Worm (Caenorhabditis elegans) whole organism, early embryonic: ENCODE measurements around the gene C01C4.3.

Source experiments
- aly-1 ChIP-seq: sonication (generic microtip); optimal IDR thresholded peaks from 2 replicates; lab custom pipeline; 2016; ENCODE audit warnings: missing genetic modification characterization, missing compliant biosample characterization
- ama-1 ChIP-seq: fragments of 150-350 bp; optimal IDR thresholded peaks from 2 replicates; lab custom pipeline; 2014
- ceh-36 ChIP-seq: sonication (generic microtip); optimal IDR thresholded peaks from 2 replicates; lab custom pipeline; 2016; ENCODE audit warnings: missing genetic modification characterization, inconsistent platforms, missing compliant biosample characterization
- ets-7 ChIP-seq: sonication (generic microtip); optimal IDR thresholded peaks from 2 replicates; lab custom pipeline; 2016; ENCODE audit warnings: missing genotype, missing genetic modification characterization, missing compliant biosample characterization
- flt-1 ChIP-seq: fragments of 200-800 bp; sonication (Bioruptor generic); IDR thresholded peaks from 2 replicates; pipeline ENCODE4 v1.3.6; 2022; ENCODE audit warnings: missing genetic modification characterization, missing compliant biosample characterization
- hmbx-1 ChIP-seq: sonication (generic microtip); optimal IDR thresholded peaks from 2 replicates; lab custom pipeline; 2016; ENCODE audit warnings: mild to moderate bottlenecking, missing genetic modification characterization, missing compliant biosample characterization
- hnd-1 ChIP-seq: sonication (generic microtip); optimal IDR thresholded peaks from 2 replicates; lab custom pipeline; 2016; ENCODE audit warnings: missing genetic modification characterization, missing compliant biosample characterization
- pes-1 ChIP-seq: fragments of 200-800 bp; sonication (Bioruptor generic); IDR thresholded peaks from 2 replicates; pipeline ENCODE4 v1.3.6; 2022; ENCODE audit warnings: missing genetic modification reagents, missing genetic modification characterization, missing compliant biosample characterization
- sea-1 ChIP-seq: fragments of 200-800 bp; sonication (Bioruptor generic); conservative IDR thresholded peaks from 2 replicates; pipeline ENCODE4 v1.3.6; 2022; ENCODE audit warnings: missing genetic modification characterization, missing compliant biosample characterization
- tbx-11 ChIP-seq: fragments of 200-800 bp; sonication (Bioruptor generic); IDR thresholded peaks from 2 replicates; pipeline ENCODE4 v1.3.6; 2022; ENCODE audit warnings: missing genetic modification characterization, missing compliant biosample characterization
- tbx-37 ChIP-seq: fragments of 200-800 bp; sonication (Bioruptor generic); conservative IDR thresholded peaks from 2 replicates; pipeline ENCODE4 v1.3.6; 2022; ENCODE audit warnings: missing genetic modification reagents, missing genetic modification characterization, missing compliant biosample characterization
- tra-4 ChIP-seq: sonication (generic microtip); optimal IDR thresholded peaks from 2 replicates; lab custom pipeline; 2017; ENCODE audit warnings: missing genetic modification characterization, missing compliant biosample characterization

ce11 chrX:3751370-3751769, 54.7 kb downstream of the C01C4.3 start:
- no peak for TF ChIP-seq hmbx-1 (tag; lab: Kevin White, UChicago)
- no peak for TF ChIP-seq ceh-36 (tag; lab: Kevin White, UChicago)
- TF ChIP-seq aly-1 = no peak
- TF ChIP-seq sea-1 (GFP tag; lab: Robert Waterston, UW) = no peak
- no peak for TF ChIP-seq ama-1 (lab: Kevin White, UChicago)
- no peak for TF ChIP-seq hnd-1 (tag; lab: Kevin White, UChicago)
- TF ChIP-seq ets-7 (tag; lab: Kevin White, UChicago) = no peak
- TF ChIP-seq flt-1 (GFP tag; lab: Robert Waterston, UW) = no peak
- no peak for TF ChIP-seq tbx-11
- no peak for TF ChIP-seq tra-4
- TF ChIP-seq pes-1 (GFP tag; lab: Robert Waterston, UW) = no peak
- TF ChIP-seq tbx-37 (GFP tag; lab: Robert Waterston, UW) = no peak
